Worm (Caenorhabditis elegans) whole organism, L1 larva: ENCODE measurements around the gene ZC13.10.

Experiments used
- dpl-1 ChIP-seq, 3 experiments: fragments of 150-350 bp in 2 of 3; sonication (generic microtip) in 1 of 3; optimal IDR thresholded peaks; 2 replicates each; lab custom pipeline; 2014 to 2017; ENCODE audit warnings: missing biosample characterization in 3 of 3, missing genetic modification characterization in 3 of 3, missing genetic modification reagents in 3 of 3
- elt-3 ChIP-seq, 6 experiments: fragments of 150-350 bp in 1 of 6; sonication (generic microtip); optimal IDR thresholded peaks; 2 replicates each; lab custom pipeline; 2017 to 2018; ENCODE audit warnings: missing biosample characterization in 6 of 6, missing genetic modification characterization in 6 of 6, inconsistent platforms in 1 of 6
- lin-35 ChIP-seq, 2 experiments: fragments of 150-350 bp; optimal IDR thresholded peaks; 2 replicates each; lab custom pipeline; 2014; ENCODE audit warnings: missing biosample characterization in 2 of 2, missing genetic modification characterization in 2 of 2, missing genetic modification reagents in 2 of 2
- lir-3 ChIP-seq: sonication (generic microtip); optimal IDR thresholded peaks from 2 replicates; lab custom pipeline; 2016; ENCODE audit warnings: mild to moderate bottlenecking, missing genetic modification characterization, moderate library complexity, missing compliant biosample characterization; ENCODE audit not compliant: poor library complexity
- lsy-2 ChIP-seq, 2 experiments: fragments of 150-350 bp; optimal IDR thresholded peaks; 2 replicates each; lab custom pipeline; 2014; ENCODE audit warnings: missing biosample characterization in 2 of 2, missing genetic modification characterization in 2 of 2
- nhr-77 ChIP-seq: fragments of 150-350 bp; optimal IDR thresholded peaks from 2 replicates; lab custom pipeline; 2014; ENCODE audit warnings: missing biosample characterization, missing genetic modification characterization
- unc-98 ChIP-seq: fragments of 200-800 bp; sonication (Bioruptor generic); IDR thresholded peaks from 2 replicates; pipeline ENCODE4 v1.3.6; 2022; ENCODE audit warnings: missing genetic modification characterization, missing compliant biosample characterization
- ztf-4 ChIP-seq: fragments of 150-350 bp; optimal IDR thresholded peaks from 2 replicates; lab custom pipeline; 2014; ENCODE audit warnings: missing biosample characterization, missing genetic modification characterization

- TF ChIP-seq elt-3 (tag; optimal IDR thresholded peaks at IDR 0.05; lab: Kevin White, UChicago) = no peak
- TF ChIP-seq unc-98 (GFP tag; lab: Robert Waterston, UW) = no peak
- no peak for TF ChIP-seq dpl-1 (GFP tag; optimal IDR thresholded peaks at IDR 0.05; lab: Kevin White, UChicago)
- no peak for TF ChIP-seq lsy-2 (tag; optimal IDR thresholded peaks at IDR 0.05; lab: Kevin White, UChicago)
- no peak for TF ChIP-seq ztf-4 (tag; lab: Kevin White, UChicago)
- no peak for TF ChIP-seq lir-3 (tag; lab: Kevin White, UChicago)
- no peak for TF ChIP-seq nhr-77 (tag; lab: Kevin White, UChicago)
- TF ChIP-seq lin-35 (GFP tag; optimal IDR thresholded peaks at IDR 0.05; lab: Kevin White, UChicago) = no peak
Observed at ce11 chrX:871957-872715, 30.3 kb downstream of the ZC13.10 start, which contains the start of gene F56F10.1.
